Worm (Caenorhabditis elegans): Measurements from ENCODE around the gene inft-2.

DNA sequence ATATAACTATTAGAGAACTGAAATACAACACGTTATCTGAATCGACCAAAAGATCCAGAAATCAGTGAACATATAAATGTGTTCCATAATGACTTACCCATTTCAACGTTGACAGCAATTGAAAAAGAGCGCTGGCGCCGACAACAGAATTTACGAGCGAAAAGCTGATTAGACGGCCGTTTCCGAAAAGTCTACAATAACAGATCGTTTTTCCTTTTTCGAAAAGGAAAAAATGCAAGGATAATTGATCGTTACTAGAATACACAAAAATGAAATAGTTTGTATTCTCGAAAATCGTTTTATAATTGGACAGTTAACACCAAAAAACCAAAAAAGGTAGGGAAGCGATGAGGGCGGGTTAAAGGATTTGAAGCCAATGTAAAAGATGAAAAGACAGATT is 51.5 kb downstream of the inft-2 start, which contains the start of gene srr-1:
- TF ChIP-seq ztf-11 (tag; optimal IDR thresholded peaks at IDR 0.05) (no peak), lin-39 (tag; optimal IDR thresholded peaks at IDR 0.05) (no peak), nhr-77 (tag; optimal IDR thresholded peaks at IDR 0.05) (no peak), aly-2 (tag; optimal IDR thresholded peaks at IDR 0.05) (no peak), Y55F3AM.14 (GFP tag; optimal IDR thresholded peaks at IDR 0.05) (no peak), fos-1 (tag; optimal IDR thresholded peaks at IDR 0.05) (no peak), F13H6.1 (tag; optimal IDR thresholded peaks at IDR 0.05) (no peak), sem-4 (tag; optimal IDR thresholded peaks at IDR 0.05) (no peak), elt-3 (tag; optimal IDR thresholded peaks at IDR 0.05) (no peak), unc-39 (tag; optimal IDR thresholded peaks at IDR 0.05) (no peak), lin-13 (GFP tag; optimal IDR thresholded peaks at IDR 0.05) (no peak)

Measured in whole organism, L2 larva.